Worm (Caenorhabditis elegans) whole organism, L4 larva: ENCODE results near the gene ugt-4.

ENCODE experiments used
- daf-19 ChIP-seq: fragments of 200-800 bp; sonication (Bioruptor generic); conservative IDR thresholded peaks from 2 replicates; pipeline ENCODE4 v1.3.6; 2022; ENCODE audit warnings: missing genetic modification characterization, missing compliant biosample characterization
- fkh-10 ChIP-seq: fragments of 150-350 bp; optimal IDR thresholded peaks from 2 replicates; lab custom pipeline; 2014; ENCODE audit warnings: missing biosample characterization, missing genetic modification reagents, missing genetic modification characterization
- fos-1 ChIP-seq: fragments of 150-350 bp; optimal IDR thresholded peaks from 2 replicates; lab custom pipeline; 2014; ENCODE audit warnings: missing biosample characterization, missing genetic modification characterization
- nhr-10 ChIP-seq: fragments of 150-350 bp; optimal IDR thresholded peaks from 2 replicates; lab custom pipeline; 2014; ENCODE audit warnings: missing biosample characterization, missing genetic modification characterization
- nhr-237 ChIP-seq: sonication (generic microtip); optimal IDR thresholded peaks from 2 replicates; lab custom pipeline; 2017; ENCODE audit warnings: missing biosample characterization, missing genetic modification characterization
- nhr-25 ChIP-seq: sonication (generic microtip); optimal IDR thresholded peaks from 2 replicates; lab custom pipeline; 2017; ENCODE audit warnings: missing genetic modification characterization, mild to moderate bottlenecking, missing compliant biosample characterization, antibody characterized with exemption, moderate library complexity, borderline replicate concordance; ENCODE audit not compliant: insufficient read depth
- ztf-7 ChIP-seq: fragments of 150-350 bp; optimal IDR thresholded peaks from 2 replicates; lab custom pipeline; 2014; ENCODE audit warnings: missing biosample characterization, missing genetic modification characterization

ce11 chrV:12773852-12774251 is 21.3 kb downstream of the ugt-4 start:
- TF ChIP-seq fos-1 (tag; lab: Kevin White, UChicago) (no peak), fkh-10 (GFP tag; lab: Kevin White, UChicago) (no peak), nhr-25 (no peak), nhr-10 (tag; lab: Kevin White, UChicago) (no peak), nhr-237 (tag; lab: Kevin White, UChicago) (no peak), ztf-7 (no peak), daf-19 (GFP tag; lab: Robert Waterston, UW) (no peak)
